Worm (Caenorhabditis elegans) whole organism, L4/young adult: ENCODE results near the gene his-61.

ENCODE experiments used
- dao-5 ChIP-seq: sonication (generic microtip); optimal IDR thresholded peaks from 2 replicates; lab custom pipeline; 2016; ENCODE audit warnings: missing genotype, missing genetic modification characterization, moderate library complexity, missing compliant biosample characterization
- him-1 ChIP-seq: sonication (generic microtip); optimal IDR thresholded peaks from 2 replicates; lab custom pipeline; 2016; ENCODE audit warnings: missing genotype, missing genetic modification reagents, missing genetic modification characterization, missing compliant biosample characterization

DNA sequence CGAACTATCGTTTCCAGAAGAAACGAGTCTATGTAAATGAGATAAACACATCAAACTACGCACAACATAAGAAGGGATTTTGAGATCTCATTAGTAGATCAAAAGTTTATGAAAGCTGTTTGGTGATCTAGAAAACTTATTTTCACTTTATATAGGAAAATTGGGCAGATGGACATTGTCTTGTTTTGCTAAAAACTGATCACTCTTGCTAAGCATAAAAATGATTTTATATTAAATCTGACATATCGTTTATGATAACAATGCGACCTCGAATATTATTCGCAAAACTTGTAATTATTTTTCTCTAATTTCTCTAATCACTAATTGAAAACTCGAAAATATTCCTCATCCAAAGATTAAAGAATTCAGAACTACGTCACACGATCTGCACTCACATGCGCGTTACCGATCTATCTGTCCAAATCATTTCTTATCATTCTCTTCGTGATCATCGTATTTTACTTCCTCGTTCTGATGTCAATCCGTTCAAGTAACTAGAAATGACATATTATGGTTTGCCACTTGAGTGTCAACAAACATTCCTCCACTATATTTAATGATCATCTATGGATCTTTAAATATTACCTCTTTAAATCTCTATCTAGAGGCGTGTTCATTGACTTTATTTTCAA is 16.1 kb downstream of the his-61 start, which contains the start of gene F55G1.7:
- TF ChIP-seq him-1 (tag; lab: Kevin White, UChicago) = no peak
- TF ChIP-seq dao-5 (tag; lab: Kevin White, UChicago) = no peak
